Fruit fly (Drosophila melanogaster) whole organism, embryonic: ENCODE results near the gene CG32448.

ENCODE experiments used
- B-H2 ChIP-seq: fragments of 200-800 bp; sonication (Bioruptor generic); optimal IDR thresholded peaks from 2 replicates; lab custom pipeline; 2018; ENCODE audit warnings: missing biosample characterization, mild to moderate bottlenecking, missing genetic modification characterization
- BtbVII ChIP-seq: fragments of 200-800 bp; sonication (Bioruptor generic); optimal IDR thresholded peaks from 3 replicates; lab custom pipeline; 2017; ENCODE audit warnings: missing biosample characterization, mild to moderate bottlenecking, missing genetic modification characterization
- CG11723 ChIP-seq: fragments of 200-800 bp; sonication (Bioruptor generic); optimal IDR thresholded peaks from 2 replicates; lab custom pipeline; 2017; ENCODE audit warnings: missing biosample characterization, mild to moderate bottlenecking, missing genetic modification characterization
- CG12155 ChIP-seq: fragments of 200-800 bp; sonication (Bioruptor generic); optimal IDR thresholded peaks from 3 replicates; lab custom pipeline; 2016; ENCODE audit warnings: missing biosample characterization, missing genetic modification characterization
- CG1233 ChIP-seq: fragments of 200-800 bp; sonication (Bioruptor generic); optimal IDR thresholded peaks from 4 replicates; lab custom pipeline; 2018; ENCODE audit warnings: missing biosample characterization, mild to moderate bottlenecking, missing genetic modification characterization
- CG14860 ChIP-seq: fragments of 200-800 bp; sonication (Bioruptor generic); IDR thresholded peaks from 3 replicates; pipeline ENCODE4 v1.3.6; 2022; ENCODE audit warnings: missing biosample characterization, missing genetic modification characterization; ENCODE audit not compliant: partially characterized antibody
- CG15479 ChIP-seq: fragments of 200-800 bp; sonication (Bioruptor generic); optimal IDR thresholded peaks from 3 replicates; lab custom pipeline; 2019; ENCODE audit warnings: missing biosample characterization, mild to moderate bottlenecking, missing genetic modification characterization, moderate library complexity
- CG15696 ChIP-seq: fragments of 200-800 bp; sonication (Bioruptor generic); optimal IDR thresholded peaks from 2 replicates; lab custom pipeline; 2019; ENCODE audit warnings: missing biosample characterization, mild to moderate bottlenecking, missing genetic modification characterization, moderate library complexity
- CG2199 ChIP-seq: fragments of 200-800 bp; sonication (Bioruptor generic); IDR thresholded peaks from 3 replicates; pipeline ENCODE4 v1.3.6; 2022; ENCODE audit warnings: missing biosample characterization, missing genetic modification characterization
- CG30431 ChIP-seq: fragments of 200-800 bp; sonication (Bioruptor generic); optimal IDR thresholded peaks from 2 replicates; lab custom pipeline; 2017; ENCODE audit warnings: missing biosample characterization, missing genetic modification characterization
- CG6175 ChIP-seq: fragments of 200-800 bp; sonication (Bioruptor generic); IDR thresholded peaks from 3 replicates; pipeline ENCODE4 v1.3.6; 2022; ENCODE audit warnings: missing biosample characterization, missing genetic modification characterization
- CG6689 ChIP-seq: fragments of 200-800 bp; sonication (Bioruptor generic); IDR thresholded peaks from 2 replicates; pipeline ENCODE4 v1.3.6; 2022; ENCODE audit warnings: missing biosample characterization, missing genetic modification characterization
- CG6791 ChIP-seq: fragments of 200-800 bp; sonication (Bioruptor generic); IDR thresholded peaks from 3 replicates; pipeline ENCODE4 v1.3.6; 2022; ENCODE audit warnings: missing biosample characterization, missing genetic modification characterization; ENCODE audit not compliant: partially characterized antibody
- CG7271 ChIP-seq: fragments of 200-800 bp; sonication (Bioruptor generic); optimal IDR thresholded peaks from 2 replicates; lab custom pipeline; 2018; ENCODE audit warnings: missing biosample characterization, mild to moderate bottlenecking, missing genetic modification characterization, moderate library complexity
- CG7786 ChIP-seq: fragments of 200-800 bp; sonication (Bioruptor generic); optimal IDR thresholded peaks from 2 replicates; lab custom pipeline; 2016; ENCODE audit warnings: missing biosample characterization, missing genetic modification characterization
- Drgx ChIP-seq: fragments of 200-800 bp; sonication (Bioruptor generic); IDR thresholded peaks from 2 replicates; pipeline ENCODE4 v1.3.6; 2022; ENCODE audit warnings: missing biosample characterization, missing genetic modification characterization
- E2f1 ChIP-seq: fragments of 200-800 bp; sonication (Bioruptor generic); IDR thresholded peaks from 2 replicates; pipeline ENCODE4 v1.3.6; 2022; ENCODE audit warnings: missing biosample characterization, missing genetic modification characterization
- HLH3B ChIP-seq: fragments of 200-800 bp; sonication (Bioruptor generic); IDR thresholded peaks from 2 replicates; pipeline ENCODE4 v1.3.6; 2022; ENCODE audit warnings: missing biosample characterization, missing genetic modification characterization
- HLHmδ ChIP-seq: fragments of 200-800 bp; sonication (Bioruptor generic); optimal IDR thresholded peaks from 2 replicates; lab custom pipeline; 2018; ENCODE audit warnings: missing biosample characterization, mild to moderate bottlenecking, missing genetic modification characterization, moderate library complexity
- HmgD ChIP-seq: fragments of 200-800 bp; sonication (Bioruptor generic); optimal IDR thresholded peaks from 3 replicates; lab custom pipeline; 2016; ENCODE audit warnings: missing biosample characterization, missing genetic modification characterization
- Meics ChIP-seq: fragments of 200-800 bp; sonication (Bioruptor generic); optimal IDR thresholded peaks from 2 replicates; lab custom pipeline; 2017; ENCODE audit warnings: missing biosample characterization, mild to moderate bottlenecking, missing genetic modification characterization
- Ssrp ChIP-seq: fragments of 200-800 bp; sonication (Bioruptor generic); optimal IDR thresholded peaks from 2 replicates; lab custom pipeline; 2018; ENCODE audit warnings: missing biosample characterization, mild to moderate bottlenecking, missing genetic modification characterization, moderate library complexity
- Usf ChIP-seq: fragments of 200-800 bp; sonication (Bioruptor generic); optimal IDR thresholded peaks from 2 replicates; lab custom pipeline; 2017; ENCODE audit warnings: missing genotype, missing biosample characterization, missing genetic modification characterization
- amos ChIP-seq: fragments of 200-800 bp; sonication (Bioruptor generic); IDR thresholded peaks from 2 replicates; pipeline ENCODE4 v1.3.6; 2022; ENCODE audit warnings: missing biosample characterization, missing genetic modification characterization; ENCODE audit not compliant: partially characterized antibody
- ase ChIP-seq: fragments of 200-800 bp; sonication (Bioruptor generic); IDR thresholded peaks from 3 replicates; pipeline ENCODE4 v1.3.6; 2022; ENCODE audit warnings: missing biosample characterization, missing genetic modification characterization
- bcd ChIP-seq: fragments of 200-800 bp; sonication (Bioruptor generic); optimal IDR thresholded peaks from 2 replicates; lab custom pipeline; 2017; ENCODE audit warnings: missing biosample characterization, mild to moderate bottlenecking, missing genetic modification characterization
- chm ChIP-seq: fragments of 200-800 bp; sonication (Bioruptor generic); IDR thresholded peaks from 2 replicates; pipeline ENCODE4 v1.3.6; 2022; ENCODE audit warnings: missing biosample characterization, missing genetic modification characterization
- crc ChIP-seq: fragments of 200-800 bp; sonication (Bioruptor generic); optimal IDR thresholded peaks from 2 replicates; lab custom pipeline; 2016; ENCODE audit warnings: missing biosample characterization, missing genetic modification characterization
- dati ChIP-seq: fragments of 200-800 bp; sonication (Bioruptor generic); IDR thresholded peaks from 2 replicates; pipeline ENCODE4 v1.3.6; 2022; ENCODE audit warnings: missing biosample characterization, missing genetic modification characterization
- dysf ChIP-seq: fragments of 200-800 bp; sonication (Bioruptor generic); IDR thresholded peaks from 3 replicates; pipeline ENCODE4 v1.3.6; 2022; ENCODE audit warnings: missing biosample characterization, missing genetic modification characterization
- ewg ChIP-seq: fragments of 200-800 bp; sonication (Bioruptor generic); optimal IDR thresholded peaks from 3 replicates; lab custom pipeline; 2017; ENCODE audit warnings: mild to moderate bottlenecking, missing biosample characterization, missing genetic modification reagents, missing genetic modification characterization
- gfzf ChIP-seq: fragments of 200-800 bp; sonication (Bioruptor generic); optimal IDR thresholded peaks from 2 replicates; lab custom pipeline; 2016; ENCODE audit warnings: missing biosample characterization, mild to moderate bottlenecking, missing genetic modification characterization, moderate library complexity
- her ChIP-seq: fragments of 200-800 bp; sonication (Bioruptor generic); optimal IDR thresholded peaks from 2 replicates; lab custom pipeline; 2016; ENCODE audit warnings: missing biosample characterization, missing genetic modification characterization
- jigr1 ChIP-seq: fragments of 200-800 bp; sonication (Bioruptor generic); IDR thresholded peaks from 3 replicates; pipeline ENCODE4 v1.3.6; 2022; ENCODE audit warnings: missing biosample characterization, missing genetic modification characterization
- jing ChIP-seq: fragments of 200-800 bp; sonication (Bioruptor generic); optimal IDR thresholded peaks from 2 replicates; lab custom pipeline; 2018; ENCODE audit warnings: missing biosample characterization, mild to moderate bottlenecking, missing genetic modification characterization
- kni ChIP-seq: fragments of 200-800 bp; sonication (Bioruptor generic); optimal IDR thresholded peaks from 3 replicates; lab custom pipeline; 2017; ENCODE audit warnings: mild to moderate bottlenecking, missing biosample characterization, missing genetic modification reagents, missing genetic modification characterization
- lmd ChIP-seq: fragments of 200-800 bp; sonication (Bioruptor generic); IDR thresholded peaks from 2 replicates; pipeline ENCODE4 v1.3.6; 2022; ENCODE audit warnings: missing biosample characterization, missing genetic modification characterization
- lola ChIP-seq, 3 experiments: fragments of >200 bp in 2 of 3; fragments of 200-800 bp in 1 of 3; sonication (Bioruptor generic) in 1 of 3; optimal IDR thresholded peaks; 2 replicates each; lab custom pipeline; 2017 to 2019; ENCODE audit warnings: missing biosample characterization in 3 of 3, missing genetic modification characterization in 3 of 3, mild to moderate bottlenecking in 1 of 3, moderate library complexity in 1 of 3
- nom ChIP-seq: fragments of 200-800 bp; sonication (Bioruptor generic); optimal IDR thresholded peaks from 2 replicates; lab custom pipeline; 2017; ENCODE audit warnings: missing biosample characterization, missing genetic modification characterization, mild to moderate bottlenecking, moderate library complexity, missing genetic modification reagents
- otp ChIP-seq: fragments of 200-800 bp; sonication (Bioruptor generic); IDR thresholded peaks from 3 replicates; pipeline ENCODE4, ENCODE4 v1.3.6; 2022; ENCODE audit warnings: missing biosample characterization, missing genetic modification characterization
- pho ChIP-seq: fragments of 200-800 bp; sonication (Bioruptor generic); optimal IDR thresholded peaks from 2 replicates; lab custom pipeline; 2016; ENCODE audit warnings: missing biosample characterization, missing genetic modification characterization
- pros ChIP-seq: fragments of 200-800 bp; sonication (Bioruptor generic); optimal IDR thresholded peaks from 3 replicates; lab custom pipeline; 2019; ENCODE audit warnings: missing biosample characterization, mild to moderate bottlenecking, missing genetic modification characterization, moderate library complexity
- ro ChIP-seq: fragments of 200-800 bp; sonication (Bioruptor generic); IDR thresholded peaks from 2 replicates; pipeline ENCODE4 v1.3.6; 2022; ENCODE audit warnings: missing biosample characterization, missing genetic modification characterization
- salm ChIP-seq: fragments of 200-800 bp; sonication (Bioruptor generic); optimal IDR thresholded peaks from 2 replicates; lab custom pipeline; 2018; ENCODE audit warnings: missing biosample characterization, mild to moderate bottlenecking, missing genetic modification characterization
- tx ChIP-seq: fragments of 200-800 bp; sonication (Bioruptor generic); optimal IDR thresholded peaks from 2 replicates; lab custom pipeline; 2016; ENCODE audit warnings: missing biosample characterization, missing genetic modification characterization
- unpg ChIP-seq: fragments of 200-800 bp; sonication (Bioruptor generic); optimal IDR thresholded peaks from 3 replicates; lab custom pipeline; 2018; ENCODE audit warnings: missing biosample characterization, mild to moderate bottlenecking, missing genetic modification characterization, moderate library complexity
- wor ChIP-seq: fragments of 200-800 bp; sonication (Bioruptor generic); IDR thresholded peaks from 2 replicates; pipeline ENCODE4 v1.3.6; 2022; ENCODE audit warnings: missing biosample characterization, missing genetic modification characterization
- yki ChIP-seq: fragments of >200 bp; optimal IDR thresholded peaks from 3 replicates; lab custom pipeline; 2018
- zf30C ChIP-seq: fragments of 200-800 bp; sonication (Bioruptor generic); optimal IDR thresholded peaks from 3 replicates; lab custom pipeline; 2018; ENCODE audit warnings: missing biosample characterization, mild to moderate bottlenecking, missing genetic modification characterization
- zfh1 ChIP-seq: fragments of 200-800 bp; sonication (Bioruptor generic); IDR thresholded peaks from 3 replicates; pipeline ENCODE4 v1.3.6; 2022; ENCODE audit warnings: missing biosample characterization, missing genetic modification characterization

CG32448 gene

DNA sequence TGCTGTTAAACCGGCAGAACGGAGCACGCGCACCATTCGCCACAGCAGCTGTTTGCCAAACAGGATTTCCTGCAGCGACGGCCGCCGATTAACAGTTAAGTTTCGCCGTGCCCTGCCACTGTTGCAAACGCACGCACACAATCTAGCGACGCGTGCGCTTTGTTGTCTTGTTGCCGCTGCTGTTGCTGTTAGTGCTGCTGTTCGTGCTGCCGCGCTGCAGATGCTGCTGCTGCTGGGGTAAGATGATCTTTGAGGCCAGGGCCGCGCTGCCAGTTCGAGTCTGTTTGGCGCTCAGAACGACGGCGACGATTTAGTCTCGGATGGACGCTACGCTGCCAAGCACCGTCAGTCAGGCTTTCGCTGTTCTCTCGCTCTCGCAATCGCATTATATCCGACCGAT is 19.7 kb downstream of the CG32448 start, which contains the start of gene eg (continued):
- TF ChIP-seq Meics (GFP tag; lab: Kevin White, UChicago) (peak; percentile 36), nom (GFP tag; lab: Kevin White, UChicago) (peak; percentile 53), yki (lab: Kevin White, UChicago) (no peak), CG11723 (peak; percentile 9), CG6791 (GFP tag; lab: Robert Waterston, UW) (no peak), CG7786 (GFP tag; lab: Kevin White, UChicago) (no peak), HLH3B (GFP tag; lab: Robert Waterston, UW) (0 out of 2 replicates have a peak, but pooled peaks have one; percentile 1), zfh1 (GFP tag; lab: Robert Waterston, UW) (0 out of 3 replicates have a peak, but pooled peaks have one; percentile 0), gfzf (GFP tag; lab: Kevin White, UChicago) (no peak), CG7271 (tag; lab: Kevin White, UChicago) (no peak), Usf (GFP tag; lab: Kevin White, UChicago) (no peak), kni (peak; percentile 15), amos (GFP tag; lab: Robert Waterston, UW) (peak; percentile 26; the same call in 1 of the 2 replicates), crc (no peak), jing (GFP tag; lab: Kevin White, UChicago) (peak; percentile 14), CG15479 (GFP tag; lab: Kevin White, UChicago) (peak; percentile 70), dati (GFP tag; lab: Robert Waterston, UW) (no peak), CG6689 (GFP tag; lab: Robert Waterston, UW) (no peak; the same call in 1 of the 2 replicates), CG15696 (tag; lab: Kevin White, UChicago) (peak; percentile 20), HLHmδ (peak; percentile 89), B-H2 (GFP tag; lab: Kevin White, UChicago) (no peak), zf30C (GFP tag; lab: Kevin White, UChicago) (peak; percentile 47), HmgD (GFP tag; lab: Kevin White, UChicago) (no peak), ewg (GFP tag; lab: Kevin White, UChicago) (peak; percentile 10), BtbVII (no peak), CG2199 (GFP tag; lab: Robert Waterston, UW) (0 out of 3 replicates have a peak, but pooled peaks have one; percentile 26), CG6175 (GFP tag; lab: Robert Waterston, UW) (peak; percentile 74; the same call in 2 of the 3 replicates), Ssrp (tag; lab: Kevin White, UChicago) (no peak), unpg (GFP tag; lab: Kevin White, UChicago) (no peak), chm (GFP tag; lab: Robert Waterston, UW) (no peak), bcd (no peak), pros (GFP tag; lab: Kevin White, UChicago) (no peak), E2f1 (GFP tag; lab: Robert Waterston, UW) (0 out of 2 replicates have a peak, but pooled peaks have one; percentile 3), tx (GFP tag; lab: Kevin White, UChicago) (no peak), Drgx (no peak), ro (GFP tag; lab: Robert Waterston, UW) (no peak)

DNA sequence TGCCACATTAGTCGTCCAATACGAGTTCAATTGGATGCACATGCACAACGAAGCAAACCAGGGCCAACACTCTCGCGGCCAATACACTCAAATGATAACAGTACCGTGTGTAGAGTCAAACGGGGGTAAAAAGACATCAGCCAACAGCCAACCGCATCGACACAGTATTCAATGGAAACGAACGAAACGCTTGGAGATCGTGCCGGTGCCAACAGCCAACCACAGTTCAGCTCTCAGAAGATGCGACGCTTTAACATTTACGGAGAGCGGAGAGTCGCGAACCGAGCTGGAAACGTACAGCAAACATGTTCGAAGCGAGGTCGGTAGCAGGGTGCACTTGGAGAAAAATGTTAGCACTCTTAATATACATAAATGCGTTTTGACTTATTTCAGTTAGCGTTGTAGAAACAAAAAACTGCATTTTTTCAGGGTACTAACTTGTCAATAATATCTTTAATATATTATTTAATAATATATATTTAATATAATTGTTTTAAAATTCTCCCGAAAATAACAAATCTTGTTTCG is 20.2 kb downstream of the CG32448 start:
- TF ChIP-seq CG1233 (GFP tag; lab: Kevin White, UChicago) (peak; percentile 35), pho (GFP tag; lab: Kevin White, UChicago) (no peak), CG30431 (GFP tag; lab: Kevin White, UChicago) (peak; percentile 49), jigr1 (no peak), CG14860 (GFP tag; lab: Robert Waterston, UW) (no peak), otp (GFP tag; lab: Robert Waterston, UW) (peak; percentile 57; the same call in 1 of the 3 replicates), her (GFP tag; lab: Kevin White, UChicago) (no peak), lola (GFP tag; optimal IDR thresholded peaks at IDR 0.05; lab: Kevin White, UChicago) (peak in 1 of 3 experiments; percentile 79), lmd (GFP tag; lab: Robert Waterston, UW) (peak; percentile 50), CG12155 (peak; percentile 23), ase (0 out of 3 replicates have a peak, but pooled peaks have one; percentile 38), dysf (GFP tag; lab: Robert Waterston, UW) (peak; percentile 69; the same call in 2 of the 3 replicates), wor (peak; percentile 19; the same call in 1 of the 2 replicates), salm (tag; lab: Kevin White, UChicago) (no peak)
